Fruit fly (Drosophila melanogaster): ENCODE data around the gene Lkb1.

DNA sequence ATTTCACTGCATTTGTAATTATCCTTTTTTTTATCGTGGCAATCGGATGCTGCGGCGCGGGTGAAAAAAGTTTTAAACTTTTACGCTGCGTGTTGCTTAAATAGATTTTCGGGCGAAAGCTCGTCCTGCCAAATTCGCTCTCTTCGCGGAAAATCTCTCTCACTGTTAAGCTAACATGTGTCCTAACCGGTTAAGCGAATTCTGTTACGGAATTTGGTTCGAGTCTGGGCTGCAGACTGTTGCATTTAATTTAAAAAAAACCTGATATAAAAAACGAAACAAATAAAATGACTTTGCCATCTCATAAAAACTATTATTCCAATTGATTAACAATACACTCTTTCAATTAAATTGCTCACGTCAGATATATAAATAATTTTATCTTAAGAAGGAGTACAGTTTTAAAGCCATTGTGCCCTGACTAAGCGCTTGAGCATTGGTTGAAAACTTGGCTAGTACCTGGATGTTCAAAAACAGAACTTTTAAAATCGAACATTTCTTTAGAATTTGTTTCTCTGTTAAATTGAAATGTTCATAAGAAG lies 1.8 kb upstream of the Lkb1 start, which contains the start of gene Task6:
- no peak for TF ChIP-seq usp (GFP tag; optimal IDR thresholded peaks at IDR 0.05)
- TF ChIP-seq pan (optimal IDR thresholded peaks at IDR 0.05) = no peak
- no peak for TF ChIP-seq Dll (optimal IDR thresholded peaks at IDR 0.05)
- TF ChIP-seq psq (optimal IDR thresholded peaks at IDR 0.05) = no peak
- no peak for TF ChIP-seq CG8478 (optimal IDR thresholded peaks at IDR 0.05)
- no peak for TF ChIP-seq EcR (GFP tag; optimal IDR thresholded peaks at IDR 0.05)

All from whole organism.